Fruit fly (Drosophila melanogaster) whole organism, pupa: ENCODE measurements around the gene Nmdmc.

Experiments used
- CG12605 ChIP-seq: fragments of 200-800 bp; sonication (Bioruptor generic); IDR thresholded peaks from 2 replicates; pipeline ENCODE4 v1.3.6; 2022; ENCODE audit warnings: missing biosample characterization, missing genetic modification characterization
- CG14655 ChIP-seq: fragments of 200-800 bp; sonication (Bioruptor generic); optimal IDR thresholded peaks from 3 replicates; lab custom pipeline; 2017; ENCODE audit warnings: mild to moderate bottlenecking, missing biosample characterization, missing genetic modification reagents, missing genetic modification characterization
- CG17806 ChIP-seq: fragments of 200-800 bp; sonication (Bioruptor generic); optimal IDR thresholded peaks from 2 replicates; lab custom pipeline; 2018; ENCODE audit warnings: missing biosample characterization, mild to moderate bottlenecking, missing genetic modification characterization, moderate library complexity
- CG32121 ChIP-seq: fragments of 200-800 bp; sonication (Bioruptor generic); IDR thresholded peaks from 2 replicates; pipeline ENCODE4 v1.3.6; 2022; ENCODE audit warnings: missing biosample characterization, missing genetic modification characterization
- CG34367 ChIP-seq: fragments of 200-800 bp; sonication (Bioruptor generic); optimal IDR thresholded peaks from 2 replicates; lab custom pipeline; 2018; ENCODE audit warnings: missing biosample characterization, mild to moderate bottlenecking, missing genetic modification characterization
- CG4496 ChIP-seq: fragments of 200-800 bp; sonication (Bioruptor generic); IDR thresholded peaks from 3 replicates; pipeline ENCODE4 v1.3.6; 2022; ENCODE audit warnings: missing biosample characterization, missing genetic modification characterization
- CG8159 ChIP-seq: fragments of 200-800 bp; sonication (Bioruptor generic); optimal IDR thresholded peaks from 3 replicates; lab custom pipeline; 2018; ENCODE audit warnings: missing biosample characterization, mild to moderate bottlenecking, missing genetic modification characterization, moderate library complexity
- CG8301 ChIP-seq: fragments of 200-800 bp; sonication (Bioruptor generic); optimal IDR thresholded peaks from 2 replicates; lab custom pipeline; 2018; ENCODE audit warnings: missing biosample characterization, mild to moderate bottlenecking, missing genetic modification characterization
- CG9948 ChIP-seq: fragments of 200-800 bp; sonication (Bioruptor generic); optimal IDR thresholded peaks from 2 replicates; lab custom pipeline; 2018; ENCODE audit warnings: missing biosample characterization, mild to moderate bottlenecking, missing genetic modification characterization, moderate library complexity
- EcR ChIP-seq: fragments of 200-800 bp; sonication (Bioruptor generic); optimal IDR thresholded peaks from 3 replicates; lab custom pipeline; 2019; ENCODE audit warnings: missing biosample characterization, missing genetic modification characterization, mild to moderate bottlenecking, moderate library complexity, missing genetic modification reagents
- Ets98B ChIP-seq: fragments of 200-800 bp; sonication (Bioruptor generic); IDR thresholded peaks from 2 replicates; pipeline ENCODE4 v1.3.6; 2022; ENCODE audit warnings: missing biosample characterization, missing genetic modification characterization
- Pif1B ChIP-seq: fragments of 200-800 bp; sonication (Bioruptor generic); optimal IDR thresholded peaks from 3 replicates; lab custom pipeline; 2016; ENCODE audit warnings: missing biosample characterization, missing genetic modification characterization
- fd96Ca ChIP-seq: fragments of 200-800 bp; sonication (Bioruptor generic); IDR thresholded peaks from 3 replicates; pipeline ENCODE4 v1.3.6; 2022; ENCODE audit warnings: missing biosample characterization, missing genetic modification characterization
- rn ChIP-seq: fragments of 200-800 bp; sonication (Bioruptor generic); IDR thresholded peaks from 2 replicates; pipeline ENCODE4 v1.3.6; 2022; ENCODE audit warnings: missing biosample characterization, missing genetic modification characterization

DNA sequence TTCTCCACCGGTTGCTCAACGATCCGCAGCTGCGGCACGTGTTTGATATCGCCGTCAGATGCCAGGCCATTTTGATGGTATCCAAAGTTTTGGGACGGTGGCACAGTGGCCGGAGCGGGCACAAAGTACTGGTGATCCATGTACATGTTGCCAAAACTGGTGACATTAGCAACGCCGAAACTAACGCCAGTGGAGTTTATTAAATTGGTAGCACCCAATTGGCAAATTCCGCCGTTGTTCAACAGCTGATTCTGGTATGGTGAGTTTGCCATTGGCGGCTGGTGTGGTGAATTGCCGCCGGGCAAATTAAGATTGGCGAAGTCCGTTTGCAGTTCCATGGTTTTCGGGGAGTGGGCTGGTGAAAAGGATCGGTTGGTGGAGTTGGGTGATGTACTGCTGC is 3.4 kb downstream of the Nmdmc start:
- TF ChIP-seq CG17806 (no peak), CG4496 (GFP tag; lab: Robert Waterston, UW) (no peak), rn (GFP tag; lab: Robert Waterston, UW) (no peak), CG12605 (GFP tag; lab: Robert Waterston, UW) (no peak), fd96Ca (no peak), CG34367 (tag; lab: Kevin White, UChicago) (no peak), CG14655 (GFP tag; lab: Kevin White, UChicago) (no peak), Ets98B (GFP tag; lab: Robert Waterston, UW) (no peak), EcR (GFP tag; lab: Kevin White, UChicago) (no peak), CG8301 (tag; lab: Kevin White, UChicago) (no peak), CG9948 (no peak), CG8159 (no peak), CG32121 (no peak), Pif1B (GFP tag; lab: Kevin White, UChicago) (no peak)
